Worm (Caenorhabditis elegans): Measurements from ENCODE around the gene F28H7.8.

- TF ChIP-seq flt-1 (GFP tag; IDR thresholded peaks at IDR 0.05): no peak
- no peak for TF ChIP-seq hnd-1 (tag; optimal IDR thresholded peaks at IDR 0.05)
- no peak for TF ChIP-seq ama-1 (optimal IDR thresholded peaks at IDR 0.05)
- TF ChIP-seq aly-1 (tag; optimal IDR thresholded peaks at IDR 0.05): no peak
- no peak for TF ChIP-seq tbx-37 (GFP tag; conservative IDR thresholded peaks at IDR 0.05)
- no peak for TF ChIP-seq tbx-11 (GFP tag; IDR thresholded peaks at IDR 0.05)
- no peak for TF ChIP-seq ceh-36 (tag; optimal IDR thresholded peaks at IDR 0.05)
- TF ChIP-seq pes-1 (GFP tag; IDR thresholded peaks at IDR 0.05): no peak
- no peak for TF ChIP-seq ceh-13 (GFP tag; optimal IDR thresholded peaks at IDR 0.05)
- no peak for TF ChIP-seq scrt-1 (GFP tag; IDR thresholded peaks at IDR 0.05)
- TF ChIP-seq B0310.2 (tag; optimal IDR thresholded peaks at IDR 0.05): no peak
- no peak for TF ChIP-seq ets-7 (tag; optimal IDR thresholded peaks at IDR 0.05)
- TF ChIP-seq hmg-4 (GFP tag; optimal IDR thresholded peaks at IDR 0.05): no peak
Observed at ce11 chrV:10726691-10727090, 32.1 kb upstream of the F28H7.8 start.
